Worm (Caenorhabditis elegans) whole organism, L2 larva: ENCODE data around the gene C07B5.4.

Source experiments
- ZK546.5 ChIP-seq: sonication (generic microtip); optimal IDR thresholded peaks from 2 replicates; lab custom pipeline; 2017; ENCODE audit warnings: missing biosample characterization, missing genetic modification characterization
- ama-1 ChIP-seq: fragments of 150-350 bp; optimal IDR thresholded peaks from 2 replicates; lab custom pipeline; 2018; ENCODE audit warnings: inconsistent platforms
- elt-3 ChIP-seq: sonication (generic microtip); optimal IDR thresholded peaks from 2 replicates; lab custom pipeline; 2017; ENCODE audit warnings: missing biosample characterization, missing genetic modification characterization
- lin-13 ChIP-seq: fragments of 150-350 bp; optimal IDR thresholded peaks from 2 replicates; lab custom pipeline; 2014; ENCODE audit warnings: missing biosample characterization, missing genetic modification reagents, missing genetic modification characterization
- nhr-77 ChIP-seq: fragments of 150-350 bp; optimal IDR thresholded peaks from 2 replicates; lab custom pipeline; 2014; ENCODE audit warnings: missing biosample characterization, missing genetic modification characterization
- unc-39 ChIP-seq: fragments of 150-350 bp; optimal IDR thresholded peaks from 2 replicates; lab custom pipeline; 2014; ENCODE audit warnings: missing biosample characterization, missing genetic modification characterization
- ztf-4 ChIP-seq: fragments of 150-350 bp; optimal IDR thresholded peaks from 2 replicates; lab custom pipeline; 2014; ENCODE audit warnings: missing biosample characterization, missing genetic modification characterization

DNA sequence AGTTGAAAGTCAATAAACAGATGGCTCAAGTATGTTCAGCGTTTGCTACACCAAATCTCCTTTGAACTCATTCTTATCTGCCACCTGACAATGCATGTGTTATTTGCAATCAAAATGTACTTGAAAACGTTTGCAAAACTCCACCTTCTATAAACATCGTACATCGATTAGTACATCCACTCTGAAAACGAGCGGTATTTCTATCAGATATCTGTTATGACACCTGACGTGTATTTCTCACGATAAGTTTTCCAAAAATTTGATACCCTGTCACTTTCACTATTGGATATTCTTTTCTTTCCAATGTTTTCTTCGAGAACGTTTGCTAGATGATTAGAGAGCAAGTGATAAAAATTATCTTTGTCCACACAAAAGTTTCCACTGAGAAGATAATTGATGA, 14.9 kb downstream of the C07B5.4 start:
- TF ChIP-seq unc-39 (no peak), ztf-4 (tag; lab: Kevin White, UChicago) (no peak), elt-3 (tag; lab: Kevin White, UChicago) (no peak), nhr-77 (tag; lab: Kevin White, UChicago) (no peak), ama-1 (lab: Kevin White, UChicago) (no peak), ZK546.5 (no peak), lin-13 (no peak)
